Fruit fly (Drosophila melanogaster) whole organism, embryonic: ENCODE data around the gene Lcp65Ab1.

ENCODE experiments used
- Abd-B ChIP-seq: fragments of 200-800 bp; sonication (Bioruptor generic); optimal IDR thresholded peaks from 2 replicates; lab custom pipeline; 2018; ENCODE audit warnings: missing biosample characterization, mild to moderate bottlenecking, missing genetic modification characterization, moderate library complexity
- Antp ChIP-seq: fragments of 200-800 bp; sonication (Bioruptor generic); optimal IDR thresholded peaks from 3 replicates; lab custom pipeline; 2016; ENCODE audit warnings: missing biosample characterization, missing genetic modification characterization
- B-H2 ChIP-seq: fragments of 200-800 bp; sonication (Bioruptor generic); optimal IDR thresholded peaks from 2 replicates; lab custom pipeline; 2018; ENCODE audit warnings: missing biosample characterization, mild to moderate bottlenecking, missing genetic modification characterization
- Bgb ChIP-seq: fragments of 200-800 bp; sonication (Bioruptor generic); IDR thresholded peaks from 2 replicates; pipeline ENCODE4 v1.3.6; 2022; ENCODE audit warnings: missing biosample characterization, missing genetic modification characterization; ENCODE audit not compliant: partially characterized antibody
- Blimp-1 ChIP-seq: fragments of 200-800 bp; sonication (Bioruptor generic); optimal IDR thresholded peaks from 3 replicates; lab custom pipeline; 2018; ENCODE audit warnings: missing biosample characterization, missing genetic modification characterization, mild to moderate bottlenecking, moderate library complexity, missing genetic modification reagents
- BtbVII ChIP-seq: fragments of 200-800 bp; sonication (Bioruptor generic); optimal IDR thresholded peaks from 3 replicates; lab custom pipeline; 2017; ENCODE audit warnings: missing biosample characterization, mild to moderate bottlenecking, missing genetic modification characterization
- Bteb2 ChIP-seq: fragments of 200-800 bp; sonication (Bioruptor generic); optimal IDR thresholded peaks from 2 replicates; lab custom pipeline; 2016; ENCODE audit warnings: missing biosample characterization, missing genetic modification characterization
- C15 ChIP-seq: fragments of 200-800 bp; sonication (Bioruptor generic); IDR thresholded peaks from 3 replicates; pipeline ENCODE4 v1.3.6; 2022; ENCODE audit warnings: missing biosample characterization, missing genetic modification characterization
- CG11093 ChIP-seq: fragments of 200-800 bp; sonication (Bioruptor generic); IDR thresholded peaks from 3 replicates; pipeline ENCODE4 v1.3.6; 2022; ENCODE audit warnings: missing biosample characterization, missing genetic modification characterization
- CG11695 ChIP-seq: fragments of 200-800 bp; sonication (Bioruptor generic); IDR thresholded peaks from 3 replicates; pipeline ENCODE4 v1.3.6; 2022; ENCODE audit warnings: missing biosample characterization, missing genetic modification characterization
- CG12104 ChIP-seq: fragments of 200-800 bp; sonication (Bioruptor generic); optimal IDR thresholded peaks from 3 replicates; lab custom pipeline; 2016; ENCODE audit warnings: missing biosample characterization, missing genetic modification characterization
- CG12769 ChIP-seq: fragments of 200-800 bp; sonication (Bioruptor generic); optimal IDR thresholded peaks from 2 replicates; lab custom pipeline; 2019; ENCODE audit warnings: missing biosample characterization, mild to moderate bottlenecking, missing genetic modification characterization, moderate library complexity
- CG16813 ChIP-seq: fragments of 200-800 bp; sonication (Bioruptor generic); IDR thresholded peaks from 3 replicates; pipeline ENCODE4 v1.3.6; 2022; ENCODE audit warnings: missing biosample characterization, missing genetic modification characterization; ENCODE audit not compliant: partially characterized antibody
- CG32767 ChIP-seq: fragments of 200-800 bp; sonication (Bioruptor generic); IDR thresholded peaks from 2 replicates; pipeline ENCODE4 v1.3.6; 2022; ENCODE audit warnings: missing biosample characterization, missing genetic modification characterization
- CG34376 ChIP-seq: fragments of 200-800 bp; sonication (Bioruptor generic); optimal IDR thresholded peaks from 2 replicates; lab custom pipeline; 2018; ENCODE audit warnings: missing biosample characterization, mild to moderate bottlenecking, missing genetic modification characterization
- CG4820 ChIP-seq: fragments of 200-800 bp; sonication (Bioruptor generic); optimal IDR thresholded peaks from 3 replicates; lab custom pipeline; 2016; ENCODE audit warnings: missing biosample characterization, missing genetic modification characterization
- CG5953 ChIP-seq: fragments of 200-800 bp; sonication (Bioruptor generic); IDR thresholded peaks from 2 replicates; pipeline ENCODE4 v1.3.6; 2022; ENCODE audit warnings: missing biosample characterization, missing genetic modification characterization
- CG8478 ChIP-seq: fragments of >200 bp; optimal IDR thresholded peaks from 2 replicates; lab custom pipeline; 2018
- CG8924 ChIP-seq: fragments of 200-800 bp; optimal IDR thresholded peaks from 3 replicates; lab custom pipeline; 2019; ENCODE audit warnings: missing biosample characterization, mild to moderate bottlenecking, missing genetic modification characterization, moderate library complexity
- Dp ChIP-seq: fragments of 200-800 bp; sonication (Bioruptor generic); optimal IDR thresholded peaks from 2 replicates; lab custom pipeline; 2018; ENCODE audit warnings: missing biosample characterization, mild to moderate bottlenecking, missing genetic modification characterization, moderate library complexity
- Hsf ChIP-seq: fragments of 200-800 bp; sonication (Bioruptor generic); optimal IDR thresholded peaks from 3 replicates; lab custom pipeline; 2016; ENCODE audit warnings: missing biosample characterization, missing genetic modification characterization
- Mad ChIP-seq: fragments of 200-800 bp; sonication (Bioruptor generic); optimal IDR thresholded peaks from 2 replicates; lab custom pipeline; 2016; ENCODE audit warnings: missing biosample characterization, missing genetic modification characterization
- Myb ChIP-seq: fragments of 200-800 bp; sonication (Bioruptor generic); optimal IDR thresholded peaks from 2 replicates; lab custom pipeline; 2016; ENCODE audit warnings: missing biosample characterization, missing genetic modification characterization
- Opbp ChIP-seq: fragments of 200-800 bp; sonication (Bioruptor generic); IDR thresholded peaks from 3 replicates; pipeline ENCODE4 v1.3.6; 2022; ENCODE audit warnings: missing biosample characterization, missing genetic modification characterization; ENCODE audit not compliant: partially characterized antibody
- Optix ChIP-seq: fragments of 200-800 bp; sonication (Bioruptor generic); IDR thresholded peaks from 3 replicates; pipeline ENCODE4 v1.3.6; 2022; ENCODE audit warnings: missing biosample characterization, missing genetic modification characterization
- Rfx ChIP-seq: fragments of 200-800 bp; sonication (Bioruptor generic); IDR thresholded peaks from 2 replicates; pipeline ENCODE4 v1.3.6; 2022; ENCODE audit warnings: missing biosample characterization, missing genetic modification characterization
- Scr ChIP-seq: fragments of 200-800 bp; sonication (Bioruptor generic); IDR thresholded peaks from 2 replicates; pipeline ENCODE4 v1.3.6; 2022; ENCODE audit warnings: missing biosample characterization, missing genetic modification characterization; ENCODE audit not compliant: partially characterized antibody
- Sox102F ChIP-seq: fragments of 200-800 bp; sonication (Bioruptor generic); optimal IDR thresholded peaks from 2 replicates; lab custom pipeline; 2018; ENCODE audit warnings: missing biosample characterization, mild to moderate bottlenecking, missing genetic modification characterization, moderate library complexity
- Ssrp ChIP-seq: fragments of 200-800 bp; sonication (Bioruptor generic); optimal IDR thresholded peaks from 2 replicates; lab custom pipeline; 2018; ENCODE audit warnings: missing biosample characterization, mild to moderate bottlenecking, missing genetic modification characterization, moderate library complexity
- Stat92E ChIP-seq, 3 experiments: fragments of >200 bp in 2 of 3; fragments of 200-800 bp in 1 of 3; sonication (Bioruptor generic) in 1 of 3; optimal IDR thresholded peaks; 2 replicates each; lab custom pipeline; 2017 to 2019; ENCODE audit warnings: missing biosample characterization in 3 of 3, missing genetic modification characterization in 3 of 3, mild to moderate bottlenecking in 1 of 3, moderate library complexity in 1 of 3
- Xbp1 ChIP-seq: fragments of 200-800 bp; sonication (Bioruptor generic); optimal IDR thresholded peaks from 3 replicates; lab custom pipeline; 2016; ENCODE audit warnings: missing biosample characterization, mild to moderate bottlenecking, missing genetic modification characterization
- ash1 ChIP-seq: fragments of 200-800 bp; sonication (Bioruptor generic); optimal IDR thresholded peaks from 2 replicates; lab custom pipeline; 2018; ENCODE audit warnings: missing biosample characterization, mild to moderate bottlenecking, missing genetic modification characterization
- bbx ChIP-seq: fragments of 200-800 bp; sonication (Bioruptor generic); IDR thresholded peaks from 2 replicates; pipeline ENCODE4 v1.3.6; 2022; ENCODE audit warnings: missing biosample characterization, missing genetic modification characterization; ENCODE audit not compliant: partially characterized antibody
- bowl ChIP-seq: fragments of 200-800 bp; sonication (Bioruptor generic); IDR thresholded peaks from 2 replicates; pipeline ENCODE4 v1.3.6; 2022; ENCODE audit warnings: missing biosample characterization, missing genetic modification characterization
- crc ChIP-seq: fragments of 200-800 bp; sonication (Bioruptor generic); optimal IDR thresholded peaks from 2 replicates; lab custom pipeline; 2016; ENCODE audit warnings: missing biosample characterization, missing genetic modification characterization
- en ChIP-seq: fragments of 200-800 bp; sonication (Bioruptor generic); optimal IDR thresholded peaks from 2 replicates; lab custom pipeline; 2016; ENCODE audit warnings: missing biosample characterization, missing genetic modification characterization
- eyg ChIP-seq: fragments of 200-800 bp; sonication (Bioruptor generic); optimal IDR thresholded peaks from 3 replicates; lab custom pipeline; 2016; ENCODE audit warnings: missing biosample characterization, missing genetic modification characterization
- gcm ChIP-seq: fragments of 200-800 bp; sonication (Bioruptor generic); optimal IDR thresholded peaks from 2 replicates; lab custom pipeline; 2019; ENCODE audit warnings: missing biosample characterization, mild to moderate bottlenecking, missing genetic modification characterization, moderate library complexity
- gsb-n ChIP-seq: fragments of 200-800 bp; sonication (Bioruptor generic); optimal IDR thresholded peaks from 3 replicates; lab custom pipeline; 2018; ENCODE audit warnings: missing biosample characterization, mild to moderate bottlenecking, missing genetic modification characterization
- lab ChIP-seq: fragments of 200-800 bp; sonication (Bioruptor generic); optimal IDR thresholded peaks from 3 replicates; lab custom pipeline; 2017; ENCODE audit warnings: missing biosample characterization, missing genetic modification characterization, mild to moderate bottlenecking, moderate library complexity, missing genetic modification reagents
- lov ChIP-seq, 2 experiments: fragments of 200-800 bp in 1 of 2; fragments of >200 bp in 1 of 2; sonication (Bioruptor generic) in 1 of 2; IDR thresholded peaks in 1 of 2; optimal IDR thresholded peaks in 1 of 2; 2 replicates in 1 of 2; 3 replicates in 1 of 2; pipeline versions ENCODE4 v1.3.6 to Lab custom; 2017 to 2022; ENCODE audit warnings: missing biosample characterization in 1 of 2, missing genetic modification characterization in 1 of 2
- nau ChIP-seq: fragments of 200-800 bp; sonication (Bioruptor generic); optimal IDR thresholded peaks from 3 replicates; lab custom pipeline; 2017; ENCODE audit warnings: missing biosample characterization, mild to moderate bottlenecking, missing genetic modification characterization, missing genetic modification reagents
- oc ChIP-seq: fragments of 200-800 bp; sonication (Bioruptor generic); optimal IDR thresholded peaks from 2 replicates; lab custom pipeline; 2018; ENCODE audit warnings: missing biosample characterization, mild to moderate bottlenecking, missing genetic modification characterization, moderate library complexity
- otp ChIP-seq: fragments of 200-800 bp; sonication (Bioruptor generic); IDR thresholded peaks from 3 replicates; pipeline ENCODE4, ENCODE4 v1.3.6; 2022; ENCODE audit warnings: missing biosample characterization, missing genetic modification characterization
- rib ChIP-seq: fragments of 200-800 bp; sonication (Bioruptor generic); IDR thresholded peaks from 2 replicates; pipeline ENCODE4 v1.3.6; 2022; ENCODE audit warnings: missing biosample characterization, missing genetic modification characterization
- sens-2 ChIP-seq: fragments of 200-800 bp; sonication (Bioruptor generic); IDR thresholded peaks from 2 replicates; pipeline ENCODE4 v1.3.6; 2022; ENCODE audit warnings: missing biosample characterization, missing genetic modification characterization
- sima ChIP-seq: fragments of 200-800 bp; sonication (Bioruptor generic); optimal IDR thresholded peaks from 2 replicates; lab custom pipeline; 2016; ENCODE audit warnings: missing biosample characterization, missing genetic modification characterization
- slbo ChIP-seq: fragments of 200-800 bp; sonication (Bioruptor generic); IDR thresholded peaks from 2 replicates; pipeline ENCODE4 v1.3.6; 2022; ENCODE audit warnings: missing biosample characterization, missing genetic modification characterization
- stwl ChIP-seq: fragments of 200-800 bp; sonication (Bioruptor generic); optimal IDR thresholded peaks from 3 replicates; lab custom pipeline; 2018; ENCODE audit warnings: missing biosample characterization, mild to moderate bottlenecking, missing genetic modification characterization, moderate library complexity
- zfh1 ChIP-seq: fragments of 200-800 bp; sonication (Bioruptor generic); IDR thresholded peaks from 3 replicates; pipeline ENCODE4 v1.3.6; 2022; ENCODE audit warnings: missing biosample characterization, missing genetic modification characterization
- zfh2 ChIP-seq: fragments of 200-800 bp; sonication (Bioruptor generic); optimal IDR thresholded peaks from 2 replicates; lab custom pipeline; 2016; ENCODE audit warnings: missing biosample characterization, missing genetic modification characterization

Gene Lcp65Ab1

DNA sequence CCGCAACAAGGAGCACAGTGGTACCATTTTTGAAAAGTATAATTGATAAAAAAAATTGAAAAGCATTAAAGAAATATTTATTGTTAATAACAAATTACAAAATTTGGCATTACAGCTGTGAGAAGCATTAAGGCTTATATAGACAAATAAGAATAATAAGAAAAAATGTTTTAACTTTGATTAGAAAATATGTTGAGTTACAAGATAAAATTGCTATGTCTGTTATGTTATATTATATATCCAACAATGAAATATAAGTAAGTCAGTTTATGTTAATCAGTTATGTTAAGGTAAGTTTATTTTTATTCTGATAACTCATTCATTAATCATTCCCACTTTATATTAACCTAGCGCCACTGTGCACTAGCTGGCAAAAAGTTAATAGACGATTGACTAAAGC lies 10.5 kb downstream of the Lcp65Ab1 start (continued):
- TF ChIP-seq eyg (GFP tag; lab: Kevin White, UChicago) (no peak), Myb (GFP tag; lab: Kevin White, UChicago) (no peak), Stat92E (GFP tag; optimal IDR thresholded peaks at IDR 0.05; lab: Kevin White, UChicago) (no peak), CG8924 (peak; percentile 35), en (no peak), gcm (no peak), Mad (GFP tag; lab: Kevin White, UChicago) (no peak), Hsf (GFP tag; lab: Kevin White, UChicago) (no peak), stwl (tag; lab: Kevin White, UChicago) (no peak), Ssrp (tag; lab: Kevin White, UChicago) (peak; percentile 33), Optix (GFP tag; lab: Robert Waterston, UW) (no peak), ash1 (GFP tag; lab: Kevin White, UChicago) (no peak), zfh1 (GFP tag; lab: Robert Waterston, UW) (no peak), B-H2 (GFP tag; lab: Kevin White, UChicago) (no peak), Rfx (no peak), crc (no peak), CG34376 (GFP tag; lab: Kevin White, UChicago) (no peak), sens-2 (GFP tag; lab: Robert Waterston, UW) (no peak), slbo (GFP tag; lab: Robert Waterston, UW) (no peak), Bteb2 (no peak), CG5953 (no peak), BtbVII (GFP tag; lab: Kevin White, UChicago) (no peak), lab (GFP tag; lab: Kevin White, UChicago) (no peak), nau (GFP tag; lab: Kevin White, UChicago) (no peak), Opbp (GFP tag; lab: Robert Waterston, UW) (no peak), rib (no peak), CG12104 (no peak), Bgb (GFP tag; lab: Robert Waterston, UW) (no peak), CG12769 (no peak), Scr (no peak), CG11093 (no peak), otp (GFP tag; lab: Robert Waterston, UW) (no peak), Dp (GFP tag; lab: Kevin White, UChicago) (no peak), sima (GFP tag; lab: Kevin White, UChicago) (no peak), Blimp-1 (peak; percentile 40), CG8478 (no peak), Sox102F (GFP tag; lab: Kevin White, UChicago) (no peak), zfh2 (GFP tag; lab: Kevin White, UChicago) (no peak), Antp (GFP tag; lab: Kevin White, UChicago) (no peak), bowl (GFP tag; lab: Robert Waterston, UW) (no peak), C15 (GFP tag; lab: Robert Waterston, UW) (no peak), bbx (GFP tag; lab: Robert Waterston, UW) (no peak), gsb-n (no peak), Xbp1 (GFP tag; lab: Kevin White, UChicago) (no peak), lov (optimal IDR thresholded peaks at IDR 0.05; lab: Kevin White, UChicago) (no peak), lov (GFP tag; IDR thresholded peaks at IDR 0.05; lab: Robert Waterston, UW) (no peak), CG16813 (GFP tag; lab: Robert Waterston, UW) (no peak), CG11695 (GFP tag; lab: Robert Waterston, UW) (no peak), CG32767 (GFP tag; lab: Robert Waterston, UW) (no peak), oc (no peak), Abd-B (no peak), CG4820 (GFP tag; lab: Kevin White, UChicago) (no peak)
